Fruit fly (Drosophila melanogaster) whole organism, embryonic: ENCODE measurements around the gene zetaCOP.
A peak's percentile ranks its signal among the peaks of the same experiment; 100 is the strongest.

Experiments used
- Awh ChIP-seq: fragments of 200-800 bp; sonication (Bioruptor generic); IDR thresholded peaks from 2 replicates; pipeline ENCODE4, ENCODE4 v1.3.6; 2022; ENCODE audit warnings: missing biosample characterization, missing genetic modification characterization
- CG10654 ChIP-seq: fragments of 200-800 bp; sonication (Bioruptor generic); optimal IDR thresholded peaks from 2 replicates; lab custom pipeline; 2016; ENCODE audit warnings: missing biosample characterization, missing genetic modification characterization
- CG1233 ChIP-seq: fragments of 200-800 bp; sonication (Bioruptor generic); optimal IDR thresholded peaks from 4 replicates; lab custom pipeline; 2018; ENCODE audit warnings: missing biosample characterization, mild to moderate bottlenecking, missing genetic modification characterization
- CG14710 ChIP-seq: fragments of 200-800 bp; sonication (Bioruptor generic); optimal IDR thresholded peaks from 3 replicates; lab custom pipeline; 2019; ENCODE audit warnings: missing biosample characterization, mild to moderate bottlenecking, missing genetic modification characterization, moderate library complexity
- CG15269 ChIP-seq: fragments of 200-800 bp; sonication (Bioruptor generic); optimal IDR thresholded peaks from 2 replicates; lab custom pipeline; 2018; ENCODE audit warnings: missing biosample characterization, mild to moderate bottlenecking, missing genetic modification characterization, moderate library complexity
- CG15601 ChIP-seq: fragments of 200-800 bp; sonication (Bioruptor generic); optimal IDR thresholded peaks from 3 replicates; lab custom pipeline; 2019; ENCODE audit warnings: missing biosample characterization, mild to moderate bottlenecking, missing genetic modification characterization, moderate library complexity
- CG16815 ChIP-seq: fragments of 200-800 bp; sonication (Bioruptor generic); optimal IDR thresholded peaks from 3 replicates; lab custom pipeline; 2017; ENCODE audit warnings: missing biosample characterization, mild to moderate bottlenecking, missing genetic modification characterization
- CG31388 ChIP-seq: fragments of 200-800 bp; sonication (Bioruptor generic); optimal IDR thresholded peaks from 2 replicates; lab custom pipeline; 2016; ENCODE audit warnings: missing biosample characterization, missing genetic modification characterization
- CG4360 ChIP-seq: fragments of 200-800 bp; sonication (Bioruptor generic); IDR thresholded peaks from 2 replicates; pipeline ENCODE4 v1.3.6; 2022; ENCODE audit warnings: missing biosample characterization, missing genetic modification characterization
- CG4424 ChIP-seq: fragments of 200-800 bp; sonication (Bioruptor generic); optimal IDR thresholded peaks from 3 replicates; lab custom pipeline; 2016; ENCODE audit warnings: missing biosample characterization, missing genetic modification characterization
- CG5953 ChIP-seq: fragments of 200-800 bp; sonication (Bioruptor generic); IDR thresholded peaks from 2 replicates; pipeline ENCODE4 v1.3.6; 2022; ENCODE audit warnings: missing biosample characterization, missing genetic modification characterization
- CG6175 ChIP-seq: fragments of 200-800 bp; sonication (Bioruptor generic); IDR thresholded peaks from 3 replicates; pipeline ENCODE4 v1.3.6; 2022; ENCODE audit warnings: missing biosample characterization, missing genetic modification characterization
- CG8281 ChIP-seq: fragments of 200-800 bp; sonication (Bioruptor generic); optimal IDR thresholded peaks from 2 replicates; lab custom pipeline; 2018; ENCODE audit warnings: missing biosample characterization, mild to moderate bottlenecking, missing genetic modification characterization, moderate library complexity
- CG8924 ChIP-seq: fragments of 200-800 bp; optimal IDR thresholded peaks from 3 replicates; lab custom pipeline; 2019; ENCODE audit warnings: missing biosample characterization, mild to moderate bottlenecking, missing genetic modification characterization, moderate library complexity
- CG8944 ChIP-seq: fragments of 200-800 bp; sonication (Bioruptor generic); optimal IDR thresholded peaks from 3 replicates; lab custom pipeline; 2016; ENCODE audit warnings: missing biosample characterization, missing genetic modification characterization
- CG9727 ChIP-seq: fragments of 200-800 bp; sonication (Bioruptor generic); optimal IDR thresholded peaks from 3 replicates; lab custom pipeline; 2017; ENCODE audit warnings: missing biosample characterization, mild to moderate bottlenecking, missing genetic modification characterization
- Dad ChIP-seq: fragments of 200-800 bp; sonication (Bioruptor generic); optimal IDR thresholded peaks from 3 replicates; lab custom pipeline; 2016; ENCODE audit warnings: missing biosample characterization, missing genetic modification characterization
- Deaf1 ChIP-seq: fragments of 200-800 bp; optimal IDR thresholded peaks from 3 replicates; lab custom pipeline; 2019; ENCODE audit warnings: missing biosample characterization, mild to moderate bottlenecking, missing genetic modification characterization, moderate library complexity
- Dll ChIP-seq: fragments of 200-800 bp; sonication (Bioruptor generic); IDR thresholded peaks from 4 replicates; pipeline ENCODE4 v1.3.6; 2022; ENCODE audit warnings: missing biosample characterization, missing genetic modification characterization; ENCODE audit not compliant: partially characterized antibody
- Hmx ChIP-seq: fragments of 200-800 bp; sonication (Bioruptor generic); optimal IDR thresholded peaks from 2 replicates; lab custom pipeline; 2016; ENCODE audit warnings: missing biosample characterization, missing genetic modification characterization
- Kr ChIP-seq: fragments of 200-800 bp; sonication (Bioruptor generic); optimal IDR thresholded peaks from 2 replicates; lab custom pipeline; 2017; ENCODE audit warnings: missing biosample characterization, mild to moderate bottlenecking, missing genetic modification characterization
- MTF-1 ChIP-seq: fragments of 200-800 bp; sonication (Bioruptor generic); optimal IDR thresholded peaks from 2 replicates; lab custom pipeline; 2018; ENCODE audit warnings: missing biosample characterization, mild to moderate bottlenecking, missing genetic modification characterization, borderline replicate concordance
- Med ChIP-seq: fragments of 200-800 bp; sonication (Bioruptor generic); peaks from one replicate; lab custom pipeline; 2016; ENCODE audit warnings: missing biosample characterization, missing genetic modification characterization, mild to moderate bottlenecking, inconsistent platforms, moderate library complexity
- Oli ChIP-seq: fragments of 200-800 bp; sonication (Bioruptor generic); optimal IDR thresholded peaks from 2 replicates; lab custom pipeline; 2018; ENCODE audit warnings: missing biosample characterization, mild to moderate bottlenecking, missing genetic modification characterization, moderate library complexity
- Opbp ChIP-seq: fragments of 200-800 bp; sonication (Bioruptor generic); IDR thresholded peaks from 3 replicates; pipeline ENCODE4 v1.3.6; 2022; ENCODE audit warnings: missing biosample characterization, missing genetic modification characterization; ENCODE audit not compliant: partially characterized antibody
- Ptx1 ChIP-seq: fragments of 200-800 bp; sonication (Bioruptor generic); IDR thresholded peaks from 2 replicates; pipeline ENCODE4 v1.3.6; 2022; ENCODE audit warnings: missing biosample characterization, missing genetic modification characterization
- Sry-δ ChIP-seq: fragments of 200-800 bp; sonication (Bioruptor generic); optimal IDR thresholded peaks from 2 replicates; lab custom pipeline; 2016; ENCODE audit warnings: missing biosample characterization, missing genetic modification characterization
- Trl ChIP-seq, 3 experiments: fragments of >200 bp in 2 of 3; fragments of 200-800 bp in 1 of 3; sonication (Bioruptor generic) in 1 of 3; optimal IDR thresholded peaks; 2 replicates in 1 of 3; 3 replicates in 2 of 3; lab custom pipeline; 2016 to 2017; ENCODE audit warnings: missing biosample characterization in 1 of 3, missing genetic modification characterization in 1 of 3
- Xrp1 ChIP-seq: fragments of 200-800 bp; sonication (Bioruptor generic); IDR thresholded peaks from 2 replicates; pipeline ENCODE4 v1.3.6; 2022; ENCODE audit warnings: missing biosample characterization, missing genetic modification characterization
- abd-A ChIP-seq: fragments of 200-800 bp; sonication (Bioruptor generic); optimal IDR thresholded peaks from 3 replicates; lab custom pipeline; 2019; ENCODE audit warnings: missing biosample characterization, mild to moderate bottlenecking, missing genetic modification characterization, moderate library complexity
- ac ChIP-seq: fragments of 200-800 bp; sonication (Bioruptor generic); optimal IDR thresholded peaks from 3 replicates; lab custom pipeline; 2017; ENCODE audit warnings: missing biosample characterization, mild to moderate bottlenecking, missing genetic modification characterization
- bowl ChIP-seq: fragments of 200-800 bp; sonication (Bioruptor generic); IDR thresholded peaks from 2 replicates; pipeline ENCODE4 v1.3.6; 2022; ENCODE audit warnings: missing biosample characterization, missing genetic modification characterization
- chm ChIP-seq: fragments of 200-800 bp; sonication (Bioruptor generic); IDR thresholded peaks from 2 replicates; pipeline ENCODE4 v1.3.6; 2022; ENCODE audit warnings: missing biosample characterization, missing genetic modification characterization
- crol ChIP-seq: fragments of 200-800 bp; sonication (Bioruptor generic); IDR thresholded peaks from 2 replicates; pipeline ENCODE4 v1.3.6; 2022; ENCODE audit warnings: missing biosample characterization, missing genetic modification characterization
- dmrt11E ChIP-seq: fragments of 200-800 bp; sonication (Bioruptor generic); optimal IDR thresholded peaks from 3 replicates; lab custom pipeline; 2018; ENCODE audit warnings: missing biosample characterization, mild to moderate bottlenecking, missing genetic modification characterization, moderate library complexity
- hkb ChIP-seq, 2 experiments: fragments of 200-800 bp in 1 of 2; fragments of >200 bp in 1 of 2; sonication (Bioruptor generic) in 1 of 2; IDR thresholded peaks in 1 of 2; optimal IDR thresholded peaks in 1 of 2; 2 replicates each; pipeline versions ENCODE4 v1.3.6 to Lab custom; 2017 to 2022; ENCODE audit warnings: missing biosample characterization in 1 of 2, missing genetic modification characterization in 1 of 2
- lmd ChIP-seq: fragments of 200-800 bp; sonication (Bioruptor generic); IDR thresholded peaks from 2 replicates; pipeline ENCODE4 v1.3.6; 2022; ENCODE audit warnings: missing biosample characterization, missing genetic modification characterization
- nerfin-1 ChIP-seq: fragments of 200-800 bp; sonication (Bioruptor generic); optimal IDR thresholded peaks from 3 replicates; lab custom pipeline; 2019; ENCODE audit warnings: missing biosample characterization, mild to moderate bottlenecking, missing genetic modification characterization, moderate library complexity
- p53 ChIP-seq: fragments of 200-800 bp; sonication (Bioruptor generic); optimal IDR thresholded peaks from 2 replicates; lab custom pipeline; 2016; ENCODE audit warnings: missing biosample characterization, missing genetic modification characterization
- pho ChIP-seq: fragments of 200-800 bp; sonication (Bioruptor generic); optimal IDR thresholded peaks from 2 replicates; lab custom pipeline; 2016; ENCODE audit warnings: missing biosample characterization, missing genetic modification characterization
- pros ChIP-seq: fragments of 200-800 bp; sonication (Bioruptor generic); optimal IDR thresholded peaks from 3 replicates; lab custom pipeline; 2019; ENCODE audit warnings: missing biosample characterization, mild to moderate bottlenecking, missing genetic modification characterization, moderate library complexity
- psq ChIP-seq: fragments of 200-800 bp; sonication (Bioruptor generic); optimal IDR thresholded peaks from 2 replicates; lab custom pipeline; 2017; ENCODE audit warnings: missing biosample characterization, missing genetic modification characterization
- ranshi ChIP-seq: fragments of 200-800 bp; sonication (Bioruptor generic); IDR thresholded peaks from 2 replicates; pipeline ENCODE4 v1.3.6; 2022; ENCODE audit warnings: missing biosample characterization, missing genetic modification characterization
- repo ChIP-seq: fragments of 200-800 bp; sonication (Bioruptor generic); optimal IDR thresholded peaks from 2 replicates; lab custom pipeline; 2016; ENCODE audit warnings: missing biosample characterization, missing genetic modification characterization
- row ChIP-seq: fragments of 200-800 bp; sonication (Bioruptor generic); IDR thresholded peaks from 3 replicates; pipeline ENCODE4 v1.3.6; 2022; ENCODE audit warnings: missing biosample characterization, missing genetic modification characterization
- scrt ChIP-seq: fragments of 200-800 bp; sonication (Bioruptor generic); optimal IDR thresholded peaks from 2 replicates; lab custom pipeline; 2018; ENCODE audit warnings: missing biosample characterization, mild to moderate bottlenecking, missing genetic modification characterization, moderate library complexity
- sens ChIP-seq: fragments of 200-800 bp; sonication (Bioruptor generic); peaks from one replicate; lab custom pipeline; 2016; ENCODE audit warnings: missing biosample characterization, missing genetic modification characterization
- seq ChIP-seq: fragments of 200-800 bp; sonication (Bioruptor generic); IDR thresholded peaks from 2 replicates; pipeline ENCODE4 v1.3.6; 2022; ENCODE audit warnings: missing biosample characterization, missing genetic modification characterization
- sqz ChIP-seq: fragments of 200-800 bp; sonication (Bioruptor generic); optimal IDR thresholded peaks from 3 replicates; lab custom pipeline; 2018; ENCODE audit warnings: missing biosample characterization, mild to moderate bottlenecking, missing genetic modification characterization
- vnd ChIP-seq: fragments of 200-800 bp; sonication (Bioruptor generic); IDR thresholded peaks from 3 replicates; pipeline ENCODE4 v1.3.6; 2022; ENCODE audit warnings: missing biosample characterization, missing genetic modification characterization; ENCODE audit not compliant: partially characterized antibody
- wor ChIP-seq: fragments of 200-800 bp; sonication (Bioruptor generic); IDR thresholded peaks from 2 replicates; pipeline ENCODE4 v1.3.6; 2022; ENCODE audit warnings: missing biosample characterization, missing genetic modification characterization

Gene zetaCOP

DNA sequence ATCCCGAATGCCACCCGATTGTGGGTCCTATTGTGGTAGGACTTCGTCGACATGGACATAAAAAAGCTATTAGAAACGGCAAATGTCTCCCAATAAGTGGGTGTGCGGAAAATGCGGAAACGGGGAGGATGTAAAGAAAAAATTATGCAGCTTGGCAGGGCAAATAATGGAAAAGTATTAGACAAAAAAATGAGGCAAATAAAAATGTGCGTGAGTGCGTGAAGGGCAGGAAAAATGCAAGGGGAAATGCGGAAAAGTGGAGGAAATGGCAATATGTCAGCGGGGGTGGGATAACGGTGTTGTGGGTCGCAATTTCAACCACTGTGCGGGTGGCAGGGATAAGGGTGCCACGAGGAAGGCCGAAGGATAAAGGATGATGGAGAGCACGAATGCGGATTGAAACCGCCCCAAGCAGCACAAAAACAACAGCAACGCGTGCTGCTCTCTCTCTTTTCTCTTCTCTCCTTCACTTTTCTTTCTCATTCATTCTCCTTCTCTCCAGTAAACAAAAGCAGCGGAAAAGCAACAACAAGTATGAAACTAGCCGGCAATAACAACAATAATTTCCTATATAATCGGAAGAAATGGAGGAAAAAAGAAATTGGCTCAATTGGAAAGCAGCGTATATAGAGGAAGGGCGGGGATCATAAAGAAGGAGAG lies 27.9 kb downstream of the zetaCOP start:
- TF ChIP-seq Med (GFP tag; lab: Kevin White, UChicago), result peak; percentile 46
- 0 out of 2 replicates have a peak, but pooled peaks have one; percentile 12 for TF ChIP-seq Ptx1
- TF ChIP-seq CG15269 (tag; lab: Kevin White, UChicago), result no peak
- TF ChIP-seq MTF-1 (GFP tag; lab: Kevin White, UChicago), result no peak
- 0 out of 2 replicates have a peak, but pooled peaks have one; percentile 22 for TF ChIP-seq bowl (GFP tag; lab: Robert Waterston, UW)
- TF ChIP-seq Xrp1 (GFP tag; lab: Robert Waterston, UW), result no peak
- peak; percentile 66 for TF ChIP-seq sqz (GFP tag; lab: Kevin White, UChicago)
- TF ChIP-seq Sry-δ (GFP tag; lab: Kevin White, UChicago), result no peak
- TF ChIP-seq hkb (optimal IDR thresholded peaks at IDR 0.05; lab: Kevin White, UChicago), result no peak
- TF ChIP-seq hkb (GFP tag; IDR thresholded peaks at IDR 0.05; lab: Robert Waterston, UW), result 0 out of 2 replicates have a peak, but pooled peaks have one; percentile 26
- TF ChIP-seq CG8944 (GFP tag; lab: Kevin White, UChicago), result no peak
- TF ChIP-seq abd-A (tag; lab: Kevin White, UChicago), result peak; percentile 81
- TF ChIP-seq CG31388 (GFP tag; lab: Kevin White, UChicago), result no peak
- TF ChIP-seq CG8924, result no peak
- no peak for TF ChIP-seq dmrt11E (tag; lab: Kevin White, UChicago)
- TF ChIP-seq lmd, result no peak
- 0 out of 3 replicates have a peak, but pooled peaks have one; percentile 11 for TF ChIP-seq vnd
- peak; percentile 74 for TF ChIP-seq Deaf1 (tag; lab: Kevin White, UChicago)
- TF ChIP-seq Opbp, result no peak
- peak; percentile 51 for TF ChIP-seq nerfin-1
- TF ChIP-seq CG4360 (GFP tag; lab: Robert Waterston, UW), result peak; percentile 81
- 0 out of 4 replicates have a peak, but pooled peaks have one; percentile 29 for TF ChIP-seq Dll
- TF ChIP-seq pros (GFP tag; lab: Kevin White, UChicago), result peak; percentile 90
- no peak for TF ChIP-seq ac
- TF ChIP-seq CG10654 (GFP tag; lab: Kevin White, UChicago), result no peak
- TF ChIP-seq pho (GFP tag; lab: Kevin White, UChicago), result no peak
- no peak for TF ChIP-seq CG6175
- TF ChIP-seq Trl (optimal IDR thresholded peaks at IDR 0.05; lab: Kevin White, UChicago), result peak; percentile 50 to 56
- TF ChIP-seq Trl (GFP tag; optimal IDR thresholded peaks at IDR 0.05; lab: Kevin White, UChicago), result no peak
- peak; percentile 71 for TF ChIP-seq crol (GFP tag; lab: Robert Waterston, UW)
- TF ChIP-seq CG4424 (GFP tag; lab: Kevin White, UChicago), result no peak
- TF ChIP-seq wor (GFP tag; lab: Robert Waterston, UW), result no peak
- TF ChIP-seq CG5953 (GFP tag; lab: Robert Waterston, UW), result no peak
- TF ChIP-seq repo (GFP tag; lab: Kevin White, UChicago), result no peak
- TF ChIP-seq Hmx (GFP tag; lab: Kevin White, UChicago), result no peak
- TF ChIP-seq ranshi, result no peak
- TF ChIP-seq seq (GFP tag; lab: Robert Waterston, UW), result peak; percentile 66; the same call in 1 of the 2 replicates
- TF ChIP-seq scrt, result peak; percentile 32
- no peak for TF ChIP-seq CG15601 (tag; lab: Kevin White, UChicago)
- no peak for TF ChIP-seq CG9727
- no peak for TF ChIP-seq Awh (GFP tag; lab: Robert Waterston, UW)

DNA sequence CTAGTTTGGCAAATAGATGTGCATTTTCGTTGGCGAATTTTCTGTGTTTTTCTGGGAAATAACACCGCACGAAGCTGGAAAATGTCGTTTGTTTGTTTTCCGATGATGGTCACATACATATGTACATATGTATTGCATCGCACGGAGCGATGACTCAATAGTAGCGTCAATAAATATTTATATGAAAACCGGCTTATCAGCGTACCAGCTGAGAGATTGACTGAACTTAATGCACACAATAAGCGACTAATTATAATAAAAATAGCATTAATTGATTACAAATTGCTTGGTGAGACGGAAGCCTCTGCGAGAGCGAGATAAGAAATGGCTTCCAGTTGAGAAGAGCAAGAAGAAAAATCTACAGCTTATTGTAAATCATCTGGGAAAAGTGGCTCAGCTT lies 28.9 kb downstream of the zetaCOP start:
- no peak for TF ChIP-seq Dad (GFP tag; lab: Kevin White, UChicago)
- no peak for TF ChIP-seq CG16815 (GFP tag; lab: Kevin White, UChicago)
- no peak for TF ChIP-seq row (GFP tag; lab: Robert Waterston, UW)
- TF ChIP-seq CG1233 (GFP tag; lab: Kevin White, UChicago), result no peak
- no peak for TF ChIP-seq psq (GFP tag; lab: Kevin White, UChicago)
- peak; percentile 55; the same call in 1 of the 2 replicates for TF ChIP-seq chm
- TF ChIP-seq p53, result no peak
- no peak for TF ChIP-seq CG14710 (tag; lab: Kevin White, UChicago)
- TF ChIP-seq CG8281 (tag; lab: Kevin White, UChicago), result peak; percentile 49
- no peak for TF ChIP-seq Kr (GFP tag; lab: Kevin White, UChicago)
- no peak for TF ChIP-seq Oli
- TF ChIP-seq Awh (GFP tag; lab: Robert Waterston, UW), result 0 out of 2 replicates have a peak, but pooled peaks have one; percentile 30
- peak; percentile 76 for TF ChIP-seq sens (GFP tag; lab: Kevin White, UChicago)
